Worm (Caenorhabditis elegans): ENCODE data around the gene F25E5.5.

Gene F25E5.5

DNA sequence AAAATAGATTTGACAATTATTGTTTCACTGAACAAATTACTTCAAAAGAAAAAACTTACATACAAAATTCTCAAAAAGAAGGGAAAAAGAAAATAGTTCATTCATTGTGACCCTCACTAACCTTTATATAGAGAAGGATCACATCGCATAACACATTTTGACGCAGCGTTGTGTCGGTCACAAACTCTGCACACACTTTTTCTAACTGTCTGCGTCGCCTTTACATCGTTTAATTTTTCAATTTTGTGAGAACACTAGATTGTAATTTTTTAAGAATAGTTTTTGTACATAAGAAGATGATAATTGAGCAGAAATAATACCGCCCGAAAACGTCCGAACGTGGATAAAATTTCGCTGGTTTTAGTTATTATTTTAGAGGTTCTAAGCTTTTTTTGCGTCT lies 33.9 kb downstream of the F25E5.5 start, which contains the start of gene C18B10.6:
Gene C18B10.6 (minus strand): TSS at position 101 of the 400 bp plus-strand sequence.
- no peak for TF ChIP-seq ces-1 (GFP tag; optimal IDR thresholded peaks at IDR 0.05)
- no peak for TF ChIP-seq mab-5 (tag; optimal IDR thresholded peaks at IDR 0.05)
- TF ChIP-seq snpc-4 (tag; optimal IDR thresholded peaks at IDR 0.05), result no peak
- no peak for TF ChIP-seq sptf-1 (tag; optimal IDR thresholded peaks at IDR 0.05)
- TF ChIP-seq ztf-11 (tag; optimal IDR thresholded peaks at IDR 0.05), result no peak
- no peak for TF ChIP-seq nhr-2 (tag; optimal IDR thresholded peaks at IDR 0.05)

DNA sequence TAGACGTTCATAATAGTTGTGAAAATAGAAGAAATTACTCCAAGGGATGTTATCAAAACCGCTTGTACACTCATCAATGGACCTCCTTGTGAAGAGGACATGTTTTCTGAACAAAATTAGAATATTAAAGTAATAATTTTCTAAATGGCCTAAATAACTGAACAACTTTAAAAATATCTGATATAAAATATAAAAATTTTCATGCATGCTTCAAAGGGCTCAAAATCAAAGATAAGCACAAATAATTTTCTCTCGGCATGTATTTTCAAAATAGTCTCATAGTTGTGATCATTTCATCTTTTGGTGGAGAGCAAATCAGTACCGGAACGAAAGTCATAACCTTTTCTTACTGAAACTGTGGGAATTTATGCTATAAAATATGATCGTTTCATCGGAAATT lies 37.9 kb downstream of the F25E5.5 start, which contains the start of gene srbc-8:
Gene srbc-8 (minus strand): TSS at position 101 of the 400 bp plus-strand sequence.
- no peak for TF ChIP-seq lin-32 (GFP tag; optimal IDR thresholded peaks at IDR 0.05)
- no peak for TF ChIP-seq mab-5 (tag; optimal IDR thresholded peaks at IDR 0.05)
- no peak for TF ChIP-seq nhr-12 (tag; optimal IDR thresholded peaks at IDR 0.05)
- TF ChIP-seq drap-1 (GFP tag; optimal IDR thresholded peaks at IDR 0.05), result no peak
- TF ChIP-seq nhr-76 (tag; optimal IDR thresholded peaks at IDR 0.05), result no peak
- TF ChIP-seq pha-4 (tag; optimal IDR thresholded peaks at IDR 0.05), result no peak
- no peak for TF ChIP-seq elt-3 (tag; optimal IDR thresholded peaks at IDR 0.05)
- no peak for TF ChIP-seq cnd-1 (tag; optimal IDR thresholded peaks at IDR 0.05)
- TF ChIP-seq lsy-2 (tag; optimal IDR thresholded peaks at IDR 0.05), result no peak
- TF ChIP-seq hlh-1 (tag; optimal IDR thresholded peaks at IDR 0.05), result no peak
- no peak for TF ChIP-seq sem-2 (GFP tag; optimal IDR thresholded peaks at IDR 0.05)
- no peak for TF ChIP-seq bed-3 (GFP tag; optimal IDR thresholded peaks at IDR 0.05)
- TF ChIP-seq snpc-4 (tag; optimal IDR thresholded peaks at IDR 0.05), result no peak
- TF ChIP-seq blmp-1 (tag; optimal IDR thresholded peaks at IDR 0.05), result no peak

DNA sequence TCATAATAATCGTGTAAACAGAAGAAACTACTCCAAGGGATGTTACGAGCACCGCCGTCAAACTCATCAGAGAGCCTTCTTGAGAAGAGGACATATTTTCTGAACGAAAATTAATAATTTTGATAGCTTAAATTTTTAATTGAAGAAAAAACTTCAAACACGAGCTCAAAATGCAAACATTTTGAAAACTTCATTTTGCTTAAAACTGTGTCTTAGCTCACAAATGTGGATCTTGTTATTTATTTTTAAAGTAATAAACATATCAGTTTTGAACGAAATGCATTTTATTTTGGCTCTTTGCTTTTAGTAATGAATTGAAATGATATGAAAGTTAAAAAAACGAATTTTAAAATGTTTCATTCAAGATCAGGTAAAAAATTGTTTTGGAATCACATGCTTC lies 40.5 kb downstream of the F25E5.5 start, which contains the start of gene srbc-7:
Gene srbc-7 (minus strand): TSS at position 101 of the 400 bp plus-strand sequence.
- no peak for TF ChIP-seq M03D4.4 (tag; optimal IDR thresholded peaks at IDR 0.05)
- no peak for TF ChIP-seq sptf-1 (tag; optimal IDR thresholded peaks at IDR 0.05)
- TF ChIP-seq tbx-8 (GFP tag; optimal IDR thresholded peaks at IDR 0.05), result no peak
- no peak for TF ChIP-seq cnd-1 (tag; optimal IDR thresholded peaks at IDR 0.05)

DNA sequence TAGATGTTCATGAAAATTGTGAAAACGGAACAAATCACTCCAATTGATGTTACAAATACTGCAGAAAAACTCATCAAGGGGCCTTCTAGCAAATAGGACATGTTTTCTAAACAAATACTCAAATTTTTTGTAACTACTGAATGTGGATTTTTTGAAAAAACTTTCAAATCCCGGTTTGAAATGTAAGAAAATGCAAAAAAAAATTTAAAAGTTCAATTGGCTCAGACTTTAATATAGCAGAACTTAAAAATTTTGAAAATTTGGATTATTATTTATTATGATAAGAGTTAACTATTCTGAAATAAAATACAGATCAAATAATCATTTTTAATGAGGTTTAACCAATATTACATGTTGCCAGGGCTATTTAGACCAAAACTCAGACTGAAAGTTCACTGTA lies 43.3 kb downstream of the F25E5.5 start, which contains the start of gene srbc-9:
Gene srbc-9 (minus strand): TSS at position 101 of the 400 bp plus-strand sequence.
- TF ChIP-seq flh-1 (GFP tag; optimal IDR thresholded peaks at IDR 0.05) (no peak), unc-39 (tag; optimal IDR thresholded peaks at IDR 0.05) (no peak), hlh-1 (tag; optimal IDR thresholded peaks at IDR 0.05) (no peak), ztf-11 (tag; optimal IDR thresholded peaks at IDR 0.05) (no peak), nhr-28 (tag; optimal IDR thresholded peaks at IDR 0.05) (no peak), sptf-1 (tag; optimal IDR thresholded peaks at IDR 0.05) (no peak), unc-62 (GFP tag; optimal IDR thresholded peaks at IDR 0.05) (no peak), ceh-39 (tag; optimal IDR thresholded peaks at IDR 0.05) (no peak), lsy-2 (tag; optimal IDR thresholded peaks at IDR 0.05) (no peak), zip-8 (tag; optimal IDR thresholded peaks at IDR 0.05) (no peak), mep-1 (tag; optimal IDR thresholded peaks at IDR 0.05) (no peak), nhr-237 (tag; optimal IDR thresholded peaks at IDR 0.05) (no peak), drap-1 (GFP tag; optimal IDR thresholded peaks at IDR 0.05) (no peak), ceh-83 (GFP tag; optimal IDR thresholded peaks at IDR 0.05) (no peak), nhr-2 (tag; optimal IDR thresholded peaks at IDR 0.05) (no peak), unc-120 (tag; optimal IDR thresholded peaks at IDR 0.05; ENCODE audit: poor library complexity, severe bottlenecking) (no peak), bed-3 (GFP tag; optimal IDR thresholded peaks at IDR 0.05) (no peak)

DNA sequence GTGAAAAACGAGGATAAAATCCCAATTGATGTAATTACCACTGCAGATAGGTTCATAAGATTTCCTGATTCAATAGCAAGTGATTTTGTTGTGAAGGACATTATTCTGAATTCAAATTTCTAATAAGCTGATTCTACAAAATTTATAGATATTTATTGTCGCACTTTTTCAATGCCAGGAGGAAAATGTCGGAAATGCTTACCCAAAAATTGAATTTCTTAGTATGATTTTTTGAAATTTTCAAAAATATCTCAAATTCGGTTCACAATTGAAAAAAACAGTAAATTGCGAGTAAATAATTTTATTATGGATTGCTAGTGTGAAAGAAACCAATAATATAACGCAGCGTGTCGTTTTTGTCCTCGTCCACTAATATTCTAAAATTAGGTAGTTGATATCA lies 45.9 kb downstream of the F25E5.5 start, which contains the start of gene srbc-10:
Gene srbc-10 (minus strand): TSS at position 101 of the 400 bp plus-strand sequence.
- TF ChIP-seq unc-120 (tag; optimal IDR thresholded peaks at IDR 0.05; ENCODE audit: poor library complexity, severe bottlenecking) (no peak), bed-3 (GFP tag; optimal IDR thresholded peaks at IDR 0.05) (no peak), blmp-1 (tag; optimal IDR thresholded peaks at IDR 0.05) (no peak)

DNA sequence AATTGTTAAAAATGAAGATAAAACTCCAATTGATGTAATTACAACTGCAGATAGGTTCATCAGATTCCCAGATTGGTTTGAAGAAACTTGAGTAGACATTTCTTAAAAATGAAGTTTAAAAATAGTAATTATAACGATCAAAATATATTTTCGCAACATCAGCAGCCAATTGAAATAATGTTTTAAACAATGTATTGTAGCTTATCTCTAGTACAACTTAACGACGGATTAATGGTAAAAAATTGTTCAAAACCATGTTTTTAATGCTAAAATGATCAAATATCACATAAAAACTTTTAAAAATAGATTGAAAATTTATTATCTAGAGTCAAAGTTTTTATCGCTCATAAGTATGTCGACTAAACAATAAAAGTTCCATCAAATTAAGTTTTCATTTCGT lies 48.1 kb downstream of the F25E5.5 start, which contains the start of gene srbc-11:
Gene srbc-11 (minus strand): TSS at position 101 of the 400 bp plus-strand sequence.
- TF ChIP-seq cnd-1 (tag; optimal IDR thresholded peaks at IDR 0.05), result no peak
- no peak for TF ChIP-seq hlh-1 (tag; optimal IDR thresholded peaks at IDR 0.05)
- no peak for TF ChIP-seq tbx-8 (GFP tag; optimal IDR thresholded peaks at IDR 0.05)
- TF ChIP-seq unc-39 (tag; optimal IDR thresholded peaks at IDR 0.05), result no peak
- no peak for TF ChIP-seq unc-120 (tag; optimal IDR thresholded peaks at IDR 0.05; ENCODE audit: poor library complexity, severe bottlenecking)
- TF ChIP-seq lsy-2 (tag; optimal IDR thresholded peaks at IDR 0.05), result no peak
- TF ChIP-seq ces-1 (GFP tag; optimal IDR thresholded peaks at IDR 0.05), result no peak
- no peak for TF ChIP-seq M03D4.4 (tag; optimal IDR thresholded peaks at IDR 0.05)
- no peak for TF ChIP-seq sptf-1 (tag; optimal IDR thresholded peaks at IDR 0.05)
- no peak for TF ChIP-seq drap-1 (GFP tag; optimal IDR thresholded peaks at IDR 0.05)
